Fruit fly (Drosophila melanogaster) whole organism, embryonic: ENCODE data around the gene CG18179.

Source experiments
- CG34422 ChIP-seq: fragments of 200-800 bp; sonication (Bioruptor generic); IDR thresholded peaks from 3 replicates; pipeline ENCODE4 v1.3.6; 2022; ENCODE audit warnings: missing biosample characterization, missing genetic modification characterization
- Sox102F ChIP-seq: fragments of 200-800 bp; sonication (Bioruptor generic); optimal IDR thresholded peaks from 2 replicates; lab custom pipeline; 2018; ENCODE audit warnings: missing biosample characterization, mild to moderate bottlenecking, missing genetic modification characterization, moderate library complexity

- TF ChIP-seq Sox102F (GFP tag; lab: Kevin White, UChicago) (no peak), CG34422 (no peak)
These were observed 48.5 kb downstream of the CG18179 start for dm6 chr3L:9687536-9687935.
